Fruit fly (Drosophila melanogaster) ovary, adult (tissue): Measurements from ENCODE around the gene tsh.

Experiments
- CG17801 ChIP-seq: fragments of 200-800 bp; optimal IDR thresholded peaks from 2 replicates; lab custom pipeline; 2019; ENCODE audit warnings: missing biosample characterization, mild to moderate bottlenecking, missing genetic modification characterization, moderate library complexity; ENCODE audit not compliant: partially characterized antibody

The tsh gene

DNA sequence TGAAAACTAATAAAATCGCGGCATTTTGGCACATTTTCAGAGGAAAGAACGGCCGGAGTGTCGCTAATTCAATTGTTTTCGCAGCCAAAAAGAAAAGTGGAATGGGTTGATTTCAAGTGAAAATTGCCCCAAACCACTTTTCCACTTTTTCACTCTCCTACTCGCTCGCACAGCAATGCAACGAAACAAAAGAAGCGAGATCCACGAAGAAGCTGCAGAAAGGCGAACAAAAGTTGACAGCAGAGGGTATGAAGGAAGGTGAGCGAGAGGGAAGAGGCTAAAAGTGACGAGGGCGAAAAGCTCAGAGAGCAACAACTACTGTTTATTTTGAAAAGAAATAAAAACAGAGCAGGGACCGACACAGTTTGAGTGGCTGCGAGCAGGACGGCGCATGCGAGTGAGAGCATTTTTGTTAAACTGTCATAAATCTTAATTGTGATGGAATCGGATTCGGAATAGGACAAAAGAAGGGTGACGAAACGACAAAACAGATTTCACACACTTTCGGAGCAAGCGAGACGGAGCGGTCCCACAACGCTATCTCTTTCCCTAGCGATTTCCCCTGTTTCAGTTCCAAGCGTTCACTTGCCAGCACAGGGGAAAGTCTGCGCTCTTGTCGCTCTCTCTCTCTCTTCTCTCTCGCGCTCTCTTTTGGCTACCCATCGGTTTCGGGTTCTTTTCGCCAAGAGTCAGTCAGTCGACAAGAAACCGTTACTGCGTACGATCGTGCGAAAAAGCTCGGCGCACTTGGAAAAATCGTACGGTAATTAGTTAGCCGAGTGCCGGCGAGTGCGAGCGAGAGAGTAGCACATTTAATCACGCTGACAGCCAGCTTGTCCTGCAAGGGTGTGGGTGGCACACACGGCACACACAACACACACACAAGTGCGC lies at the start of gene tsh:
Gene tsh, plus strand, starts transcription at position 694 of the 891 bp plus-strand sequence.
- peak; percentile 35 for TF ChIP-seq CG17801 (GFP tag; lab: Kevin White, UChicago)

DNA sequence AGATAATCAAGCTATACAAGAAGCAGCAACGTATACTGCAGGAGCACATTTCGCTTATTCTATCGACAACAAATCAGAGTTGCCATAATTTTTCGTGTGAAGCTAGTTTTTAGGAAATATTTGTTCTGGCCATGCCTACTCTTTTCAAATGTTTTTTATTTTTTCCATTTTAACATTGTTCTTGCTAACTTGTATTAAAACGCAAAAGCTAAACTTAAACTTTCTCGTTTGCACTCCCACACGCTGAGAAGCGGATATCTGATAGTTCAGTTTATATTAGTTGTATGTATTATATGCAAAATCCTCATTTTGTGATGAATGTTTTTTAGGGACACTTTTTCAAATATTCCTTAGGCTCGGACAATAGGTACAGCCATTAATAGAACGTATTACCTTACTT lies 44.4 kb upstream of the tsh start, which contains the start of gene CG11630:
Gene CG11630, minus strand, starts transcription at position 101 of the 400 bp plus-strand sequence.
- TF ChIP-seq CG17801 (GFP tag; lab: Kevin White, UChicago): no peak

DNA sequence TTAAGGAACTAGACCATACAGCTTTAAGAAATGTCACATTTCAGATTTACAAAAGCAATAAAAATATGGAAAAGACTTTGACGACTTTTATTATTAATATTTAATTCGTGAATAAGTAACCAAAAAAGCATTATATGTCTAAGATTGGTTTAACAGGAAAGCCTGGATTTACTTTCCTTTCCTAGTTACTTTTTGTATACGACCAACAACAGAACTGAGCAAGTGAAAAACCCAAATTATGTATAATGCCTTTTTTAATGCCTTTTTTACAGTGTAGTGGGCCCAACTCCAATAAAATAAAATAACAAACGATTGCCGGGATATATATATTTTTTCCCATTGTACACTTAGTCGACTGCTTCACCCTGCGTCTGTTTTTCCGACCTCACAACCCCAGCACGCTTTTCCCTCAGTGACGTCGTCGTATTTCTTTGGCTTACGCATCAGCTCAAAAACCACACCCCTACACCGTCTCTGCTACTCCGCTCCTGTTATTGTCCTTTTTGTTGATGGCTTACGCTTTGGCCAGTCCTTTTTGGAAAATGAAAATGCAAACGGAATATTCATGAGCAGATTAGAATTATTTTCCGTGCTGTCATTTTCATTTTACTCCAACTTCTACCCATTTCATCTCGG lies 43.5 kb upstream of the tsh start:
- no peak for TF ChIP-seq CG17801 (GFP tag; lab: Kevin White, UChicago)

DNA sequence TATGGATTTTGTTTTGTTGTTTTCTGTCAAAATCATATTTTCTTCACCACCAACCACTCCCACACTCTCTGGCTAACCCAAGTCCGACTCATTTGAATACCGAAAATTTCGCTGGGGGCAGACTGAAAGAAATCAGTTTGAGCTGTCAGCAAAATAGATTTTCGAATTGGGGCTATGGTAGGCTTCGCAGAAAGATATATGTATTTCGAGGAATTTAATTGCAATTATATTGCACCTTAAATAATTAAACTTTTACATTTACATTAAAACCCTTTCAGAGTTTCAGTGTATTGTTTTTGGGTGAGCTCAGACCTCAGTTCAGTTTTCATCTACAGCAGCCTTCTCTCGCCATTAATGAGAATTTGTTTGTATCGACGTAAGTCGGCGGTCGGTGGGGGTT lies 41.4 kb upstream of the tsh start:
- no peak for TF ChIP-seq CG17801 (GFP tag; lab: Kevin White, UChicago)

- TF ChIP-seq CG17801 (GFP tag; lab: Kevin White, UChicago): no peak
Observed at dm6 chr2L:21789456-21790065, 38.8 kb upstream of the tsh start.

- no peak for TF ChIP-seq CG17801 (GFP tag; lab: Kevin White, UChicago)
Observed at dm6 chr2L:21791980-21792379, 36.4 kb upstream of the tsh start.

DNA sequence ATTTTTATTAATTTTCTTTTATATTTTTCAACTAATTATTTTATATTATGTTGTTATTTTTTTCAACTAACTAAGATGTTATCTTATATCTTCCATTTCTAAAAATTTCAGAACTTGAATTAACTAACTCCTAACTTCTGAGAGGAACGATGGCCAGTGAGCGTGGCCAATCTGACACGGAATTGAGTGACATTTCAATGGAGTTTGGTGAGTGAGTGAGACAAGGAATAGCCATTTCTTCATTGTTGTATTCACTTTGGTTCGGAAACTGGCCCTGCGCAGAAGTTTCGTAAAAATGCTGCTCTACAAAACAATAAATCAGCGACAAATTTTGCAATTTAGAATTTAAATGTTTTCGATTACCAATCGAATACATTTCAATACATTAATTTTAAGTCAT lies 35.6 kb upstream of the tsh start:
- TF ChIP-seq CG17801 (GFP tag; lab: Kevin White, UChicago): no peak

- TF ChIP-seq CG17801 (GFP tag; lab: Kevin White, UChicago): peak; percentile 98
Observed at dm6 chr2L:21794547-21795341, 33.6 kb upstream of the tsh start.

dm6 chr2L:21795342-21795874 lies 33.0 kb upstream of the tsh start, which contains the start of gene CG31612:
Gene CG31612, minus strand, starts transcription at chr2L:21795447.
- no peak for TF ChIP-seq CG17801 (GFP tag; lab: Kevin White, UChicago)

dm6 chr2L:21804105-21804504 lies 24.3 kb upstream of the tsh start:
- TF ChIP-seq CG17801 (GFP tag; lab: Kevin White, UChicago): no peak

dm6 chr2L:21806359-21806758 lies 22.0 kb upstream of the tsh start:
- TF ChIP-seq CG17801 (GFP tag; lab: Kevin White, UChicago): no peak

dm6 chr2L:21806875-21807274 lies 21.5 kb upstream of the tsh start:
- no peak for TF ChIP-seq CG17801 (GFP tag; lab: Kevin White, UChicago)

- no peak for TF ChIP-seq CG17801 (GFP tag; lab: Kevin White, UChicago)
Observed at dm6 chr2L:21810098-21810497, 18.3 kb upstream of the tsh start.

- TF ChIP-seq CG17801 (GFP tag; lab: Kevin White, UChicago): no peak
Observed at dm6 chr2L:21819386-21819785, 9.0 kb upstream of the tsh start.
